Worm (Caenorhabditis elegans) whole organism, late embryonic: ENCODE measurements around the gene ZK662.5.

Experiments used
- C08G9.2 ChIP-seq: sonication (generic microtip); optimal IDR thresholded peaks from 2 replicates; lab custom pipeline; 2016; ENCODE audit warnings: mild to moderate bottlenecking, missing genetic modification characterization, moderate library complexity, missing compliant biosample characterization
- T23F11.4 ChIP-seq: fragments of 200-800 bp; sonication (Bioruptor generic); optimal IDR thresholded peaks from 2 replicates; lab custom pipeline; 2018; ENCODE audit warnings: mild to moderate bottlenecking, missing genetic modification characterization, missing compliant biosample characterization
- Y22D7AL.16 ChIP-seq: sonication (generic microtip); optimal IDR thresholded peaks from 2 replicates; lab custom pipeline; 2016; ENCODE audit warnings: missing genetic modification characterization, missing compliant biosample characterization
- ceh-14 ChIP-seq: sonication (generic microtip); optimal IDR thresholded peaks from 2 replicates; lab custom pipeline; 2016; ENCODE audit warnings: missing genotype, missing genetic modification characterization, missing compliant biosample characterization
- ceh-19 ChIP-seq: fragments of 200-800 bp; sonication (Bioruptor generic); optimal IDR thresholded peaks from 2 replicates; lab custom pipeline; 2018; ENCODE audit warnings: mild to moderate bottlenecking, missing genetic modification characterization, missing compliant biosample characterization
- ceh-2 ChIP-seq: sonication (generic microtip); optimal IDR thresholded peaks from 2 replicates; lab custom pipeline; 2016; ENCODE audit warnings: missing genotype, missing genetic modification characterization, missing compliant biosample characterization
- ceh-22 ChIP-seq: sonication (generic microtip); optimal IDR thresholded peaks from 2 replicates; lab custom pipeline; 2017; ENCODE audit warnings: missing biosample characterization, missing genetic modification characterization
- ceh-30 ChIP-seq: fragments of 150-350 bp; optimal IDR thresholded peaks from 2 replicates; lab custom pipeline; 2014; ENCODE audit warnings: missing biosample characterization, missing genetic modification characterization
- ceh-34 ChIP-seq: sonication (generic microtip); optimal IDR thresholded peaks from 2 replicates; lab custom pipeline; 2016; ENCODE audit warnings: mild to moderate bottlenecking, missing genetic modification characterization, missing compliant biosample characterization
- ceh-45 ChIP-seq: fragments of 200-800 bp; sonication (Bioruptor generic); IDR thresholded peaks from 2 replicates; pipeline ENCODE4 v1.3.6; 2022; ENCODE audit warnings: missing genetic modification reagents, missing genetic modification characterization, missing compliant biosample characterization
- ceh-48 ChIP-seq: sonication (generic microtip); optimal IDR thresholded peaks from 2 replicates; lab custom pipeline; 2016; ENCODE audit warnings: missing genetic modification characterization, inconsistent platforms, missing compliant biosample characterization
- elt-2 ChIP-seq: sonication (generic microtip); optimal IDR thresholded peaks from 2 replicates; lab custom pipeline; 2016; ENCODE audit warnings: missing genetic modification reagents, missing genetic modification characterization, missing compliant biosample characterization
- fkh-10 ChIP-seq: fragments of 150-350 bp; optimal IDR thresholded peaks from 2 replicates; lab custom pipeline; 2014; ENCODE audit warnings: missing biosample characterization, missing genetic modification reagents, missing genetic modification characterization
- gmeb-2 ChIP-seq: sonication (generic microtip); optimal IDR thresholded peaks from 2 replicates; lab custom pipeline; 2016; ENCODE audit warnings: missing genetic modification characterization, inconsistent platforms, missing compliant biosample characterization
- hlh-6 ChIP-seq: sonication (generic microtip); optimal IDR thresholded peaks from 2 replicates; lab custom pipeline; 2016; ENCODE audit warnings: missing genotype, missing genetic modification characterization, missing compliant biosample characterization
- hlh-8 ChIP-seq: sonication (generic microtip); optimal IDR thresholded peaks from 2 replicates; lab custom pipeline; 2016; ENCODE audit warnings: missing genotype, missing genetic modification characterization, missing compliant biosample characterization
- lin-11 ChIP-seq: fragments of 200-800 bp; sonication (Bioruptor generic); optimal IDR thresholded peaks from 2 replicates; lab custom pipeline; 2018; ENCODE audit warnings: mild to moderate bottlenecking, missing genetic modification characterization, missing compliant biosample characterization
- mec-3 ChIP-seq: sonication (generic microtip); optimal IDR thresholded peaks from 2 replicates; lab custom pipeline; 2016; ENCODE audit warnings: borderline replicate concordance, missing genetic modification characterization, missing compliant biosample characterization
- nfya-1 ChIP-seq: sonication (generic microtip); optimal IDR thresholded peaks from 2 replicates; lab custom pipeline; 2017; ENCODE audit warnings: missing genetic modification characterization, mild to moderate bottlenecking, missing compliant biosample characterization, antibody characterized with exemption, moderate library complexity
- nhr-11 ChIP-seq: fragments of 150-350 bp; optimal IDR thresholded peaks from 2 replicates; lab custom pipeline; 2014; ENCODE audit warnings: missing biosample characterization, missing genetic modification characterization
- nhr-232 ChIP-seq: sonication (generic microtip); optimal IDR thresholded peaks from 2 replicates; lab custom pipeline; 2016; ENCODE audit warnings: missing genetic modification characterization, missing compliant biosample characterization
- pag-3 ChIP-seq: sonication (generic microtip); optimal IDR thresholded peaks from 2 replicates; lab custom pipeline; 2016; ENCODE audit warnings: missing compliant biosample characterization, missing genetic modification characterization, borderline replicate concordance
- pat-9 ChIP-seq: fragments of 200-800 bp; sonication (Bioruptor generic); optimal IDR thresholded peaks from 2 replicates; lab custom pipeline; 2018; ENCODE audit warnings: mild to moderate bottlenecking, missing genetic modification characterization, moderate library complexity, missing compliant biosample characterization
- pha-4 ChIP-seq: fragments of 150-350 bp; optimal IDR thresholded peaks from 2 replicates; lab custom pipeline; 2018; ENCODE audit warnings: missing biosample characterization, missing genetic modification reagents, missing genetic modification characterization
- pqm-1 ChIP-seq: sonication (generic microtip); optimal IDR thresholded peaks from 2 replicates; lab custom pipeline; 2016; ENCODE audit warnings: missing genetic modification characterization, missing compliant biosample characterization
- pros-1 ChIP-seq: fragments of 150-350 bp; optimal IDR thresholded peaks from 2 replicates; lab custom pipeline; 2014; ENCODE audit warnings: missing biosample characterization, missing genetic modification reagents, missing genetic modification characterization
- rnt-1 ChIP-seq: sonication (generic microtip); optimal IDR thresholded peaks from 2 replicates; lab custom pipeline; 2016; ENCODE audit warnings: missing genetic modification characterization, missing compliant biosample characterization
- sox-2 ChIP-seq: fragments of 200-800 bp; sonication (Bioruptor generic); IDR thresholded peaks from 2 replicates; pipeline ENCODE4 v1.3.6; 2022; ENCODE audit warnings: missing genetic modification reagents, missing genetic modification characterization, missing compliant biosample characterization
- sox-4 ChIP-seq: sonication (generic microtip); optimal IDR thresholded peaks from 2 replicates; lab custom pipeline; 2017; ENCODE audit warnings: mild to moderate bottlenecking, missing genetic modification characterization, inconsistent platforms, missing compliant biosample characterization
- syd-9 ChIP-seq: sonication (generic microtip); optimal IDR thresholded peaks from 2 replicates; lab custom pipeline; 2016; ENCODE audit warnings: mild to moderate bottlenecking, missing genetic modification characterization, moderate library complexity, missing compliant biosample characterization
- tbx-2 ChIP-seq: sonication (generic microtip); optimal IDR thresholded peaks from 2 replicates; lab custom pipeline; 2016; ENCODE audit warnings: missing genetic modification characterization, missing compliant biosample characterization
- tbx-7 ChIP-seq: sonication (generic microtip); optimal IDR thresholded peaks from 2 replicates; lab custom pipeline; 2016; ENCODE audit warnings: missing genotype, missing genetic modification characterization, missing compliant biosample characterization
- unc-3 ChIP-seq, 2 experiments: fragments of 200-800 bp in 1 of 2; sonication (Bioruptor generic) in 1 of 2; sonication (generic microtip) in 1 of 2; conservative IDR thresholded peaks in 1 of 2; optimal IDR thresholded peaks in 1 of 2; 2 replicates each; pipeline versions ENCODE4 v1.3.6 to Lab custom; 2016 to 2022; ENCODE audit warnings: missing compliant biosample characterization in 2 of 2, missing genetic modification characterization in 2 of 2, missing genetic modification reagents in 1 of 2
- unc-42 ChIP-seq: sonication (generic microtip); optimal IDR thresholded peaks from 2 replicates; lab custom pipeline; 2016; ENCODE audit warnings: missing genotype, missing genetic modification characterization, missing compliant biosample characterization
- unc-55 ChIP-seq: sonication (generic microtip); optimal IDR thresholded peaks from 2 replicates; lab custom pipeline; 2017; ENCODE audit warnings: missing biosample characterization, missing genetic modification reagents, missing genetic modification characterization
- unc-86 ChIP-seq: sonication (generic microtip); optimal IDR thresholded peaks from 2 replicates; lab custom pipeline; 2016; ENCODE audit warnings: missing genetic modification characterization, missing compliant biosample characterization
- zip-5 ChIP-seq: sonication (generic microtip); optimal IDR thresholded peaks from 2 replicates; lab custom pipeline; 2016; ENCODE audit warnings: missing genetic modification characterization, missing compliant biosample characterization

Gene ZK662.5

ce11 chrX:15721346-15721745 lies at the start of gene ZK662.5:
TSS of gene ZK662.5 (plus strand) at chrX:15721646.
- TF ChIP-seq unc-42 (no peak), lin-11 (tag; lab: Kevin White, UChicago) (no peak), pqm-1 (no peak), gmeb-2 (no peak), mec-3 (tag; lab: Kevin White, UChicago) (no peak), ceh-48 (tag; lab: Kevin White, UChicago) (no peak), sox-4 (tag; lab: Kevin White, UChicago) (no peak), syd-9 (no peak), unc-86 (tag; lab: Kevin White, UChicago) (no peak), hlh-8 (tag; lab: Kevin White, UChicago) (no peak), nhr-11 (no peak), ceh-30 (tag; lab: Kevin White, UChicago) (no peak), ceh-34 (tag; lab: Kevin White, UChicago) (no peak), rnt-1 (tag; lab: Kevin White, UChicago) (no peak), T23F11.4 (no peak), sox-2 (GFP tag; lab: Robert Waterston, UW) (no peak), pros-1 (tag; lab: Kevin White, UChicago) (no peak), hlh-6 (tag; lab: Kevin White, UChicago) (no peak), tbx-7 (tag; lab: Kevin White, UChicago) (no peak)

ce11 chrX:15675622-15676021 lies 45.8 kb upstream of the ZK662.5 start, which contains the start of gene F59D12.2:
TSS of gene F59D12.2 (minus strand) at chrX:15675722.
- TF ChIP-seq C08G9.2 (tag; lab: Kevin White, UChicago) (no peak), hlh-8 (tag; lab: Kevin White, UChicago) (no peak)

ce11 chrX:15681393-15681792 lies 40.1 kb upstream of the ZK662.5 start, which contains the start of gene gpn-1:
TSS of gene gpn-1 (plus strand) at chrX:15681693.
- TF ChIP-seq ceh-30 (tag; lab: Kevin White, UChicago) (no peak), fkh-10 (GFP tag; lab: Kevin White, UChicago) (no peak), ceh-2 (tag; lab: Kevin White, UChicago) (no peak), Y22D7AL.16 (tag; lab: Kevin White, UChicago) (no peak), gmeb-2 (no peak), mec-3 (tag; lab: Kevin White, UChicago) (no peak), ceh-34 (tag; lab: Kevin White, UChicago) (no peak), pat-9 (tag; lab: Kevin White, UChicago) (no peak), nfya-1 (tag; lab: Kevin White, UChicago) (no peak), nhr-232 (tag; lab: Kevin White, UChicago) (no peak), unc-55 (GFP tag; lab: Kevin White, UChicago) (no peak), unc-42 (no peak)
- TF ChIP-seq, all 69 proteins: peak for 0

ce11 chrX:15689244-15689643 lies 32.2 kb upstream of the ZK662.5 start, which contains the start of gene C03H12.1:
TSS of gene C03H12.1 (plus strand) at chrX:15689449.
- TF ChIP-seq elt-2 (tag; lab: Kevin White, UChicago): peak; percentile 12
- no peak for TF ChIP-seq unc-42

ce11 chrX:15693466-15693865 lies 28.0 kb upstream of the ZK662.5 start:
- no peak for TF ChIP-seq ceh-19 (GFP tag; lab: Kevin White, UChicago)
- no peak for TF ChIP-seq ceh-14 (tag; lab: Kevin White, UChicago)
- no peak for TF ChIP-seq ceh-48 (tag; lab: Kevin White, UChicago)
- no peak for TF ChIP-seq pqm-1
- no peak for TF ChIP-seq Y22D7AL.16 (tag; lab: Kevin White, UChicago)
- no peak for TF ChIP-seq hlh-6 (tag; lab: Kevin White, UChicago)
- TF ChIP-seq unc-3 (GFP tag; conservative IDR thresholded peaks at IDR 0.05; lab: Robert Waterston, UW): no peak
- no peak for TF ChIP-seq unc-3 (tag; optimal IDR thresholded peaks at IDR 0.05; lab: Kevin White, UChicago)
- TF ChIP-seq pha-4 (tag; lab: Kevin White, UChicago): no peak
- no peak for TF ChIP-seq ceh-22 (tag; lab: Kevin White, UChicago)
- TF ChIP-seq tbx-2 (tag; lab: Kevin White, UChicago): no peak
- TF ChIP-seq pag-3 (tag; lab: Kevin White, UChicago): no peak
- TF ChIP-seq ceh-45 (GFP tag; lab: Robert Waterston, UW): no peak
- TF ChIP-seq zip-5 (tag; lab: Kevin White, UChicago): no peak
- no peak for TF ChIP-seq nhr-232 (tag; lab: Kevin White, UChicago)
- TF ChIP-seq, all 69 proteins: peak for 0
